Worm (Caenorhabditis elegans) whole organism, L2 larva: Measurements from ENCODE around the gene srh-139.
A peak's percentile ranks its signal among the peaks of the same experiment; 100 is the strongest.
"Not testable (repeated sequence)": the region's sequence is repeated elsewhere in the genome, so short reads cannot be mapped to it uniquely, and the experiment has no call there.

Source experiments
- C34F6.9 ChIP-seq: fragments of 150-350 bp; optimal IDR thresholded peaks from 2 replicates; lab custom pipeline; 2014; ENCODE audit warnings: missing biosample characterization, missing genetic modification characterization
- R02D3.7 ChIP-seq: fragments of 150-350 bp; optimal IDR thresholded peaks from 2 replicates; lab custom pipeline; 2014; ENCODE audit warnings: missing biosample characterization, missing genetic modification characterization
- Y55F3AM.14 ChIP-seq: fragments of 200-800 bp; sonication (Bioruptor generic); optimal IDR thresholded peaks from 2 replicates; lab custom pipeline; 2018; ENCODE audit warnings: mild to moderate bottlenecking, missing genetic modification characterization, missing compliant biosample characterization
- ZK546.5 ChIP-seq: sonication (generic microtip); optimal IDR thresholded peaks from 2 replicates; lab custom pipeline; 2017; ENCODE audit warnings: missing biosample characterization, missing genetic modification characterization
- alr-1 ChIP-seq: fragments of 150-350 bp; optimal IDR thresholded peaks from 2 replicates; lab custom pipeline; 2014; ENCODE audit warnings: missing biosample characterization, missing genetic modification characterization
- aly-2 ChIP-seq: fragments of 150-350 bp; optimal IDR thresholded peaks from 2 replicates; lab custom pipeline; 2014; ENCODE audit warnings: missing biosample characterization, missing genetic modification characterization
- ama-1 ChIP-seq: fragments of 150-350 bp; optimal IDR thresholded peaks from 2 replicates; lab custom pipeline; 2018; ENCODE audit warnings: inconsistent platforms
- blmp-1 ChIP-seq: sonication (generic microtip); optimal IDR thresholded peaks from 2 replicates; lab custom pipeline; 2017; ENCODE audit warnings: missing genetic modification characterization, mild to moderate bottlenecking, missing compliant biosample characterization, antibody characterized with exemption, moderate library complexity; ENCODE audit not compliant: insufficient read depth
- ceh-82 ChIP-seq: fragments of 150-350 bp; optimal IDR thresholded peaks from 2 replicates; lab custom pipeline; 2014; ENCODE audit warnings: missing biosample characterization, missing genetic modification characterization
- crh-2 ChIP-seq: sonication (generic microtip); optimal IDR thresholded peaks from 2 replicates; lab custom pipeline; 2017; ENCODE audit warnings: missing biosample characterization, missing genetic modification characterization
- dmd-4 ChIP-seq: sonication (generic microtip); optimal IDR thresholded peaks from 2 replicates; lab custom pipeline; 2017; ENCODE audit warnings: missing biosample characterization, missing genetic modification characterization
- egl-27 ChIP-seq: sonication (generic microtip); optimal IDR thresholded peaks from 3 replicates; lab custom pipeline; 2017; ENCODE audit warnings: missing biosample characterization, missing genetic modification reagents, missing genetic modification characterization
- fos-1 ChIP-seq: fragments of 150-350 bp; optimal IDR thresholded peaks from 2 replicates; lab custom pipeline; 2014; ENCODE audit warnings: missing biosample characterization, missing genetic modification characterization
- gmeb-1 ChIP-seq: fragments of 150-350 bp; optimal IDR thresholded peaks from 2 replicates; lab custom pipeline; 2014; ENCODE audit warnings: missing biosample characterization, missing genetic modification characterization
- lin-11 ChIP-seq: fragments of 150-350 bp; sonication (generic microtip); optimal IDR thresholded peaks from 2 replicates; lab custom pipeline; 2014; ENCODE audit warnings: missing biosample characterization, missing genetic modification characterization, inconsistent platforms, mixed read lengths
- lin-39 ChIP-seq: fragments of 150-350 bp; optimal IDR thresholded peaks from 2 replicates; lab custom pipeline; 2014; ENCODE audit warnings: missing biosample characterization, missing genetic modification reagents, missing genetic modification characterization
- mab-5 ChIP-seq: fragments of 150-350 bp; optimal IDR thresholded peaks from 2 replicates; lab custom pipeline; 2014; ENCODE audit warnings: missing biosample characterization, missing genetic modification characterization
- mbf-1 ChIP-seq: sonication (generic microtip); optimal IDR thresholded peaks from 2 replicates; lab custom pipeline; 2017; ENCODE audit warnings: missing biosample characterization, missing genetic modification characterization
- nhr-11 ChIP-seq: fragments of 150-350 bp; optimal IDR thresholded peaks from 2 replicates; lab custom pipeline; 2014; ENCODE audit warnings: missing biosample characterization, missing genetic modification characterization
- nhr-12 ChIP-seq: fragments of 150-350 bp; optimal IDR thresholded peaks from 2 replicates; lab custom pipeline; 2014; ENCODE audit warnings: missing biosample characterization, missing genetic modification characterization
- nhr-129 ChIP-seq: fragments of 150-350 bp; optimal IDR thresholded peaks from 2 replicates; lab custom pipeline; 2014; ENCODE audit warnings: missing biosample characterization, missing genetic modification characterization
- nhr-23 ChIP-seq: fragments of 150-350 bp; optimal IDR thresholded peaks from 2 replicates; lab custom pipeline; 2014; ENCODE audit warnings: missing biosample characterization, missing genetic modification reagents, missing genetic modification characterization
- nhr-25 ChIP-seq: fragments of 150-350 bp; sonication (generic microtip); optimal IDR thresholded peaks from 3 replicates; lab custom pipeline; 2014; ENCODE audit warnings: missing biosample characterization, missing genetic modification characterization
- nhr-6 ChIP-seq: fragments of 150-350 bp; optimal IDR thresholded peaks from 2 replicates; lab custom pipeline; 2014; ENCODE audit warnings: missing biosample characterization, missing genetic modification characterization
- nhr-77 ChIP-seq: fragments of 150-350 bp; optimal IDR thresholded peaks from 2 replicates; lab custom pipeline; 2014; ENCODE audit warnings: missing biosample characterization, missing genetic modification characterization
- peb-1 ChIP-seq: fragments of 150-350 bp; optimal IDR thresholded peaks from 2 replicates; lab custom pipeline; 2014; ENCODE audit warnings: missing biosample characterization, missing genetic modification characterization
- skn-1 ChIP-seq: sonication (generic microtip); optimal IDR thresholded peaks from 2 replicates; lab custom pipeline; 2017; ENCODE audit warnings: missing biosample characterization, missing genetic modification characterization
- sma-3 ChIP-seq: sonication (generic microtip); optimal IDR thresholded peaks from 2 replicates; lab custom pipeline; 2016; ENCODE audit warnings: missing genetic modification reagents, missing genetic modification characterization, missing compliant biosample characterization
- sma-9 ChIP-seq, 2 experiments: fragments of 150-350 bp in 1 of 2; sonication (generic microtip) in 1 of 2; optimal IDR thresholded peaks; 2 replicates each; lab custom pipeline; 2014 to 2016; ENCODE audit warnings: missing genetic modification characterization in 2 of 2, mild to moderate bottlenecking in 1 of 2, missing biosample characterization in 1 of 2, missing compliant biosample characterization in 1 of 2, missing genetic modification reagents in 1 of 2, moderate library complexity in 1 of 2
- snpc-4 ChIP-seq: fragments of 150-350 bp; optimal IDR thresholded peaks from 2 replicates; lab custom pipeline; 2014; ENCODE audit warnings: missing biosample characterization, missing genetic modification characterization
- unc-39 ChIP-seq: fragments of 150-350 bp; optimal IDR thresholded peaks from 2 replicates; lab custom pipeline; 2014; ENCODE audit warnings: missing biosample characterization, missing genetic modification characterization
- unc-62 ChIP-seq: fragments of 150-350 bp; optimal IDR thresholded peaks from 2 replicates; lab custom pipeline; 2014; ENCODE audit warnings: missing biosample characterization, missing genetic modification reagents, missing genetic modification characterization
- zag-1 ChIP-seq: fragments of 150-350 bp; optimal IDR thresholded peaks from 2 replicates; lab custom pipeline; 2014; ENCODE audit warnings: missing biosample characterization, missing genetic modification characterization
- ztf-1 ChIP-seq: fragments of 200-800 bp; sonication (Bioruptor generic); conservative IDR thresholded peaks from 2 replicates; pipeline ENCODE4 v1.3.6; 2022; ENCODE audit warnings: missing genetic modification characterization, missing compliant biosample characterization

Gene srh-139

DNA sequence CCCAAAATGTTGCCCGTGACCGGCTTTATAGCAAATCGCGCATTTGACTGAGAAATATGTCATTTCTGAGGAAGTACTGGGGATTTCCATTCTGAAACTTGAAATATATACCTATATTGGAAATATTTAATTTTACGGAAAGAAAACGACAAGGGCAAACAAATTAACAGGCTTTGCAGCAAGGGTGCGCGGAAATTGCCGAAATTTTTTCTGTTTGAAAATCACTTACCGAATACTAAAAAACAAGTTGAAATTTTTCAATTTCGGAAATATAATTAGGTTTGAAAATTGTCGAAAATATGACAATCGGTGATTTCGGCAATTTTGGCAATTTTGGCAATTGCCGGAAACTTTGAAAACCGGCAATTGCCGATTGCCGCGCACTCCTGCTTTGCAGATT lies 22.0 kb downstream of the srh-139 start, which contains the start of gene nhr-54:
TSS of gene nhr-54 (minus strand) at position 101 of the 400 bp plus-strand sequence.
- no peak for TF ChIP-seq nhr-6 (tag; lab: Kevin White, UChicago)

DNA sequence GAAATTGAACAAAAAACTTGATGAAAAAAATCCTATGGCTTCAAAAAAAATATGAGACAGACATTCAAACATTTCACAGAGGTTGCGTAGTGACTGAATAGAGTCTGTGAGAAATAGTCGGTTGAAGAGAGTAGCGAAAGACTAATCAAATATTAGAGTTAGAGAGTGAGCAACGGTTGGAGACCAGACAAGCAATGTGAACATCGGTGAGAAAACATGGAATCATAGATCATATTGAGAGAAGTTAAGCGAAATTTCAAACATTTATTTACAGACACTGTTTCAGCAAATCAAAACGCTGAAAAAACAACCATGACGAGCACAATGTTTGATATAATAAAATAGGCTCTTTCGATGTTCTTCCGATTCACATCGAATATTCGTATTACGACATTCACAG lies 22.9 kb downstream of the srh-139 start:
- TF ChIP-seq sma-3 (GFP tag; lab: Kevin White, UChicago) (no peak), egl-27 (tag; lab: Kevin White, UChicago) (no peak), sma-9 (GFP tag; optimal IDR thresholded peaks at IDR 0.05; lab: Kevin White, UChicago) (peak; percentile 25), sma-9 (tag; optimal IDR thresholded peaks at IDR 0.05; lab: Kevin White, UChicago) (no peak)

DNA sequence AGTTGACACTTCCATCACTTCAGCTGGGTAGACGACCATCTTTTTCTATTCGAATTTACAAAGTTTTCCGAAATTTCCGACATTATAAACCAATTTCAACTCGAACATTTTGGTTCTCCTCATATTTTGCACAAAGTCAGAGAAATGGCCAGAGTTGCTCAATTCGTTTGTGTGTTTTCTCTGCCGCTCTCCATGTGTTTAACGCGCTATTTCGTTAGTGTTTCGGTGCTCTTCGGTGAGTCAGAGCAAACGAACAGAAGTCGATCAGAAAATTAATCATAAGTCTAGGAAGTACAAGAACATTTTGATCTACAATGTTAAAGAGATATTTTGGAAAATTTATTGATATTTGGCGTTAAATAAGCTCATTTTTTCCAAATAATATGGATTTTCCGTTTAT lies 24.9 kb downstream of the srh-139 start, which contains the start of gene srr-3:
TSS of gene srr-3 (minus strand) at position 101 of the 400 bp plus-strand sequence.
- TF ChIP-seq fos-1 (peak; percentile 25), nhr-6 (tag; lab: Kevin White, UChicago) (no peak)

DNA sequence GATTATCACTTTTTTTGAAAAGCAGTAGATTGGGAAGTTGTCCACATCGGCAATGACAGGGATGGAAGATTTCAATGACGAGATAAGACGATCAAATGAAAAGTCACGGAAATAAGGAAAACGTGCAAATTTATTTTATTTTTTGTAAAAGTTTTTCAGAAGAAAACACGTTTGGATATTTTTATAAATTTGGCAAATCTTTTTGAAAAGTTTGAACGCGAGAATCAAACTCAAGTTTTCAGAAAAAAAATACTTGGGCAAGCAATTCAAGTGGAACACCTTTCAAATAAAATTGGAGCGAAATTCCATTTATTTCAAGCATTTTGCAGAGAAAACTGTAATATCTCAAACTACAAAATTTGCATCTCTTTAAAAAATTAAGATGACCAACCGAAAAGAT lies 31.4 kb downstream of the srh-139 start, which contains the start of gene F36D3.5:
TSS of gene F36D3.5 (minus strand) at position 101 of the 400 bp plus-strand sequence.
- not testable (repeated sequence) for TF ChIP-seq ceh-82 (tag; lab: Kevin White, UChicago); ama-1 (lab: Kevin White, UChicago); nhr-77 (tag; lab: Kevin White, UChicago)

DNA sequence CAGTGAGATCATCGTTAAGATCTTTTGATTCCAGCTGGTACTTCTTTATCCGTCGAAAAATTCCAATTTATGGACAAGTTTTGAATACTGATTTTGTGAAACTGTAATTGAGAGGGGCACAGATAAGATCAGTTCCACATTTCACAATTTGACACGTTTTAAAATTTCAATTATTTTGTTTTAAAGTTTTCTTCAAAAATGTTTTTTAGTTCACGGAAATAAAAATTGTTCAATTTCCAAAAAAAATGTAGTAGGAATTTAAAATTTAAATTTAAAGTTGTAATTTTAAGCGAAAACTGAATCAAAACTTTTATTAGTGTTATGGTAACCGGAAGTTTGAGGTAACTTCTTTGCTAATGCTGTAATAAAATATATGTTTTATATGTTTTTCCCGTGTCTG lies 33.8 kb downstream of the srh-139 start, which contains the start of gene F36D3.4:
TSS of gene F36D3.4 (minus strand) at position 101 of the 400 bp plus-strand sequence.
- TF ChIP-seq zag-1 (tag; lab: Kevin White, UChicago) (no peak), peb-1 (no peak), mab-5 (tag; lab: Kevin White, UChicago) (no peak), nhr-23 (tag; lab: Kevin White, UChicago) (no peak), C34F6.9 (tag; lab: Kevin White, UChicago) (no peak), ceh-82 (tag; lab: Kevin White, UChicago) (no peak), nhr-6 (tag; lab: Kevin White, UChicago) (no peak), egl-27 (tag; lab: Kevin White, UChicago) (no peak), blmp-1 (tag; lab: Kevin White, UChicago) (no peak)

DNA sequence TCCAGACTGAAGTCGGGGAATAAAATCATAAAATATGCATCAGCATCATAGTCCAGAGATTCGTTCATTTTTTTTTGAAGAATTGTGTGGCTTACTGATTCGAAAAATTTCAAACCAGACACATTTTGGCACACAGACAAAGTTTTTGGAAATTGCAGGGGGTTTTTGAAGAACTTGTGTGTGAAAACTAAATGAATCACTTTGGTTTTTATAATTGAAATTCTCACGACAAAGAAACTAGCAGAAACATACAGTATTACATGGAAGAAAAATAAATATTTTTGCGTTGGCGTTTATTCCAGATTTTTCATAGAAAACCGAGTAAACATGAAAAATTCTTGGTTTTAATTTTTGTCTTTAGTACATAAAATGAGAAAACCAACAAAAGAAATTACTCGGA lies 38.5 kb downstream of the srh-139 start, which contains the start of gene srw-34:
TSS of gene srw-34 (minus strand) at position 101 of the 400 bp plus-strand sequence.
- TF ChIP-seq ztf-1 (GFP tag; lab: Robert Waterston, UW), result no peak
- TF ChIP-seq ceh-82 (tag; lab: Kevin White, UChicago), result no peak
- TF ChIP-seq crh-2, result no peak
- TF ChIP-seq egl-27 (tag; lab: Kevin White, UChicago), result no peak
- no peak for TF ChIP-seq aly-2
- no peak for TF ChIP-seq ZK546.5 (tag; lab: Kevin White, UChicago)
- TF ChIP-seq mab-5 (tag; lab: Kevin White, UChicago), result no peak
- TF ChIP-seq mbf-1 (tag; lab: Kevin White, UChicago), result no peak
- TF ChIP-seq nhr-11 (tag; lab: Kevin White, UChicago), result no peak
- no peak for TF ChIP-seq R02D3.7
- TF ChIP-seq gmeb-1 (tag; lab: Kevin White, UChicago), result no peak
- no peak for TF ChIP-seq alr-1
- no peak for TF ChIP-seq unc-39 (tag; lab: Kevin White, UChicago)
- TF ChIP-seq nhr-12 (tag; lab: Kevin White, UChicago), result no peak
- no peak for TF ChIP-seq nhr-25 (tag; lab: Kevin White, UChicago)

DNA sequence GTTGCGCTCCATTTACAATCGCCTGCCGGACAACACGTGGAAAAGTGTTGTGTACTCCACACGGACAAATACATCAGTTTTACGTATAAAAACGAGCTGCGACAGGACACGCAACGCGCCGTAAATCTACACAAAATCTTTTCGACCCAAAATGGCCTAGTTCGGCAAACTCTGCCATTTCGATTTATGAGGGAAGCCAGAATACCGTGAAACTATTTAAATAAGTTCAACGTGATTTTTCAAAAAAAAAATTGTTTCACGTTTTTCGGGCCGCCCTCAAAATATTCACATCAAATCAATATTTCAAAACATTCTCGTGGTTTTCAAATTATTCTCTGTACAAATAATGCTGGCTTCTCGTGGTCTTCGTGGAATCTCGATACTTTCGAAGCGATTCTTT lies 43.1 kb downstream of the srh-139 start, which contains the start of gene F36D3.8:
TSS of gene F36D3.8 (plus strand) at position 301 of the 400 bp plus-strand sequence.
- TF ChIP-seq sma-9 (GFP tag; optimal IDR thresholded peaks at IDR 0.05; lab: Kevin White, UChicago), result no peak
- TF ChIP-seq sma-9 (tag; optimal IDR thresholded peaks at IDR 0.05; lab: Kevin White, UChicago), result no peak
- TF ChIP-seq alr-1, result no peak
- no peak for TF ChIP-seq skn-1 (tag; lab: Kevin White, UChicago)
- no peak for TF ChIP-seq snpc-4 (tag; lab: Kevin White, UChicago)
- TF ChIP-seq aly-2, result no peak
- no peak for TF ChIP-seq crh-2
- no peak for TF ChIP-seq ceh-82 (tag; lab: Kevin White, UChicago)
- no peak for TF ChIP-seq unc-62 (GFP tag; lab: Kevin White, UChicago)
- TF ChIP-seq gmeb-1 (tag; lab: Kevin White, UChicago), result no peak
- no peak for TF ChIP-seq nhr-129
- no peak for TF ChIP-seq dmd-4 (tag; lab: Kevin White, UChicago)
- no peak for TF ChIP-seq Y55F3AM.14
- no peak for TF ChIP-seq lin-11 (tag; lab: Kevin White, UChicago)
- no peak for TF ChIP-seq lin-39 (tag; lab: Kevin White, UChicago)
